Worm (Caenorhabditis elegans): ENCODE data around the gene C29F7.10.

ce11 chrX:13417479-13417878 is 13.8 kb downstream of the C29F7.10 start:
- no peak for TF ChIP-seq ceh-28 (tag; optimal IDR thresholded peaks at IDR 0.05)
- TF ChIP-seq fos-1 (tag; optimal IDR thresholded peaks at IDR 0.05), result no peak
- no peak for TF ChIP-seq R02D3.7 (tag; optimal IDR thresholded peaks at IDR 0.05)
- TF ChIP-seq snpc-4 (tag; optimal IDR thresholded peaks at IDR 0.05), result no peak
